Fruit fly (Drosophila melanogaster) whole organism, embryonic: ENCODE results near the gene CG14036.

ENCODE experiments used
- Ada2b ChIP-seq: fragments of 200-800 bp; sonication (Bioruptor generic); IDR thresholded peaks from 2 replicates; pipeline ENCODE4 v1.3.6; 2022; ENCODE audit warnings: missing biosample characterization, missing genetic modification characterization
- Bdp1 ChIP-seq: fragments of 200-800 bp; sonication (Bioruptor generic); optimal IDR thresholded peaks from 3 replicates; lab custom pipeline; 2016; ENCODE audit warnings: missing biosample characterization, missing genetic modification characterization
- CG10209 ChIP-seq: fragments of 200-800 bp; sonication (Bioruptor generic); optimal IDR thresholded peaks from 3 replicates; lab custom pipeline; 2017; ENCODE audit warnings: missing biosample characterization, mild to moderate bottlenecking, missing genetic modification characterization, missing genetic modification reagents
- CG10274 ChIP-seq: fragments of 200-800 bp; sonication (Bioruptor generic); optimal IDR thresholded peaks from 3 replicates; lab custom pipeline; 2017; ENCODE audit warnings: missing biosample characterization, mild to moderate bottlenecking, missing genetic modification characterization
- CG11696 ChIP-seq: fragments of 200-800 bp; sonication (Bioruptor generic); IDR thresholded peaks from 2 replicates; pipeline ENCODE4 v1.3.6; 2022; ENCODE audit warnings: missing biosample characterization, missing genetic modification characterization
- CG12744 ChIP-seq: fragments of 200-800 bp; sonication (Bioruptor generic); optimal IDR thresholded peaks from 2 replicates; lab custom pipeline; 2016; ENCODE audit warnings: missing biosample characterization, missing genetic modification characterization
- CG13424 ChIP-seq: fragments of 200-800 bp; sonication (Bioruptor generic); optimal IDR thresholded peaks from 2 replicates; lab custom pipeline; 2019; ENCODE audit warnings: missing biosample characterization, mild to moderate bottlenecking, missing genetic modification characterization, moderate library complexity
- CG14050 ChIP-seq: fragments of 200-800 bp; sonication (Bioruptor generic); IDR thresholded peaks from 3 replicates; pipeline ENCODE4 v1.3.6; 2022; ENCODE audit warnings: missing biosample characterization, missing genetic modification characterization
- CG14667 ChIP-seq: fragments of 200-800 bp; sonication (Bioruptor generic); IDR thresholded peaks from 2 replicates; pipeline ENCODE4 v1.3.6; 2022; ENCODE audit warnings: missing biosample characterization, missing genetic modification characterization
- CG14860 ChIP-seq: fragments of 200-800 bp; sonication (Bioruptor generic); IDR thresholded peaks from 3 replicates; pipeline ENCODE4 v1.3.6; 2022; ENCODE audit warnings: missing biosample characterization, missing genetic modification characterization; ENCODE audit not compliant: partially characterized antibody
- CG15073 ChIP-seq: fragments of 200-800 bp; sonication (Bioruptor generic); optimal IDR thresholded peaks from 2 replicates; lab custom pipeline; 2016; ENCODE audit warnings: missing biosample characterization, missing genetic modification characterization
- CG15269 ChIP-seq: fragments of 200-800 bp; sonication (Bioruptor generic); optimal IDR thresholded peaks from 2 replicates; lab custom pipeline; 2018; ENCODE audit warnings: missing biosample characterization, mild to moderate bottlenecking, missing genetic modification characterization, moderate library complexity
- CG17328 ChIP-seq: fragments of 200-800 bp; sonication (Bioruptor generic); IDR thresholded peaks from 2 replicates; pipeline ENCODE4 v1.3.6; 2022; ENCODE audit warnings: missing biosample characterization, missing genetic modification characterization
- CG2712 ChIP-seq: fragments of 200-800 bp; optimal IDR thresholded peaks from 3 replicates; lab custom pipeline; 2019; ENCODE audit warnings: missing biosample characterization, mild to moderate bottlenecking, missing genetic modification characterization, moderate library complexity
- CG31365 ChIP-seq: fragments of 200-800 bp; sonication (Bioruptor generic); optimal IDR thresholded peaks from 2 replicates; lab custom pipeline; 2018; ENCODE audit warnings: missing biosample characterization, mild to moderate bottlenecking, missing genetic modification characterization
- CG3163 ChIP-seq: fragments of 200-800 bp; sonication (Bioruptor generic); optimal IDR thresholded peaks from 3 replicates; lab custom pipeline; 2016; ENCODE audit warnings: missing biosample characterization, missing genetic modification characterization
- CG3838 ChIP-seq: fragments of 200-800 bp; sonication (Bioruptor generic); optimal IDR thresholded peaks from 3 replicates; lab custom pipeline; 2016; ENCODE audit warnings: missing biosample characterization, missing genetic modification characterization
- CG7928 ChIP-seq: fragments of 200-800 bp; sonication (Bioruptor generic); optimal IDR thresholded peaks from 2 replicates; lab custom pipeline; 2017; ENCODE audit warnings: missing biosample characterization, mild to moderate bottlenecking, missing genetic modification characterization
- CG8089 ChIP-seq: fragments of 200-800 bp; sonication (Bioruptor generic); optimal IDR thresholded peaks from 3 replicates; lab custom pipeline; 2016; ENCODE audit warnings: missing biosample characterization, missing genetic modification characterization
- CG8478 ChIP-seq: fragments of >200 bp; optimal IDR thresholded peaks from 2 replicates; lab custom pipeline; 2018
- Deaf1 ChIP-seq: fragments of 200-800 bp; optimal IDR thresholded peaks from 3 replicates; lab custom pipeline; 2019; ENCODE audit warnings: missing biosample characterization, mild to moderate bottlenecking, missing genetic modification characterization, moderate library complexity
- Doc2 ChIP-seq: fragments of 200-800 bp; sonication (Bioruptor generic); IDR thresholded peaks from 2 replicates; pipeline ENCODE4 v1.3.6; 2022; ENCODE audit warnings: missing biosample characterization, missing genetic modification characterization
- Dref ChIP-seq: fragments of 200-800 bp; sonication (Bioruptor generic); IDR thresholded peaks from 2 replicates; pipeline ENCODE4 v1.3.6; 2022; ENCODE audit warnings: missing biosample characterization, missing genetic modification characterization
- Drgx ChIP-seq: fragments of 200-800 bp; sonication (Bioruptor generic); IDR thresholded peaks from 2 replicates; pipeline ENCODE4 v1.3.6; 2022; ENCODE audit warnings: missing biosample characterization, missing genetic modification characterization
- HLH3B ChIP-seq: fragments of 200-800 bp; sonication (Bioruptor generic); IDR thresholded peaks from 2 replicates; pipeline ENCODE4 v1.3.6; 2022; ENCODE audit warnings: missing biosample characterization, missing genetic modification characterization
- Hmr ChIP-seq: fragments of 200-800 bp; sonication (Bioruptor generic); optimal IDR thresholded peaks from 3 replicates; lab custom pipeline; 2017; ENCODE audit warnings: mild to moderate bottlenecking, missing biosample characterization, missing genetic modification reagents, missing genetic modification characterization
- Sin3A ChIP-seq: fragments of >200 bp; optimal IDR thresholded peaks from 2 replicates; lab custom pipeline; 2018
- Tbp ChIP-seq: fragments of >200 bp; optimal IDR thresholded peaks from 2 replicates; lab custom pipeline; 2018; ENCODE audit warnings: missing biosample characterization, missing genetic modification characterization
- Usf ChIP-seq: fragments of 200-800 bp; sonication (Bioruptor generic); optimal IDR thresholded peaks from 2 replicates; lab custom pipeline; 2017; ENCODE audit warnings: missing genotype, missing biosample characterization, missing genetic modification characterization
- al ChIP-seq: fragments of 200-800 bp; sonication (Bioruptor generic); IDR thresholded peaks from 2 replicates; pipeline ENCODE4 v1.3.6; 2022; ENCODE audit warnings: missing biosample characterization, missing genetic modification characterization
- aop ChIP-seq: fragments of 200-800 bp; sonication (Bioruptor generic); IDR thresholded peaks from 2 replicates; pipeline ENCODE4 v1.3.6; 2022; ENCODE audit warnings: missing biosample characterization, missing genetic modification characterization
- btn ChIP-seq: fragments of 200-800 bp; sonication (Bioruptor generic); optimal IDR thresholded peaks from 2 replicates; lab custom pipeline; 2016; ENCODE audit warnings: missing biosample characterization, missing genetic modification characterization
- cg ChIP-seq: fragments of 200-800 bp; sonication (Bioruptor generic); optimal IDR thresholded peaks from 3 replicates; lab custom pipeline; 2019; ENCODE audit warnings: missing biosample characterization, mild to moderate bottlenecking, missing genetic modification characterization, moderate library complexity
- chn ChIP-seq: fragments of 200-800 bp; sonication (Bioruptor generic); optimal IDR thresholded peaks from 2 replicates; lab custom pipeline; 2016; ENCODE audit warnings: missing biosample characterization, missing genetic modification characterization
- danr ChIP-seq: fragments of 200-800 bp; sonication (Bioruptor generic); IDR thresholded peaks from 2 replicates; pipeline ENCODE4 v1.3.6; 2022; ENCODE audit warnings: missing biosample characterization, missing genetic modification characterization
- esg ChIP-seq: fragments of 200-800 bp; sonication (Bioruptor generic); conservative IDR thresholded peaks from 2 replicates; pipeline ENCODE4 v1.3.6; 2022; ENCODE audit warnings: missing biosample characterization, missing genetic modification characterization
- gcm2 ChIP-seq: fragments of 200-800 bp; sonication (Bioruptor generic); optimal IDR thresholded peaks from 2 replicates; lab custom pipeline; 2016; ENCODE audit warnings: missing biosample characterization, missing genetic modification characterization
- gro ChIP-seq: fragments of 200-800 bp; sonication (Bioruptor generic); optimal IDR thresholded peaks from 2 replicates; lab custom pipeline; 2016; ENCODE audit warnings: missing biosample characterization, missing genetic modification characterization
- ham ChIP-seq: fragments of 200-800 bp; sonication (Bioruptor generic); IDR thresholded peaks from 2 replicates; pipeline ENCODE4 v1.3.6; 2022; ENCODE audit warnings: missing biosample characterization, missing genetic modification characterization
- hkb ChIP-seq, 2 experiments: fragments of 200-800 bp in 1 of 2; fragments of >200 bp in 1 of 2; sonication (Bioruptor generic) in 1 of 2; IDR thresholded peaks in 1 of 2; optimal IDR thresholded peaks in 1 of 2; 2 replicates each; pipeline versions ENCODE4 v1.3.6 to Lab custom; 2017 to 2022; ENCODE audit warnings: missing biosample characterization in 1 of 2, missing genetic modification characterization in 1 of 2
- klu ChIP-seq: fragments of 200-800 bp; sonication (Bioruptor generic); IDR thresholded peaks from 2 replicates; pipeline ENCODE4 v1.3.6; 2022; ENCODE audit warnings: missing biosample characterization, missing genetic modification characterization
- mam ChIP-seq: fragments of 200-800 bp; sonication (Bioruptor generic); optimal IDR thresholded peaks from 3 replicates; lab custom pipeline; 2016; ENCODE audit warnings: missing biosample characterization, missing genetic modification characterization
- ranshi ChIP-seq: fragments of 200-800 bp; sonication (Bioruptor generic); IDR thresholded peaks from 2 replicates; pipeline ENCODE4 v1.3.6; 2022; ENCODE audit warnings: missing biosample characterization, missing genetic modification characterization
- rib ChIP-seq: fragments of 200-800 bp; sonication (Bioruptor generic); IDR thresholded peaks from 2 replicates; pipeline ENCODE4 v1.3.6; 2022; ENCODE audit warnings: missing biosample characterization, missing genetic modification characterization
- shn ChIP-seq: fragments of 200-800 bp; sonication (Bioruptor generic); optimal IDR thresholded peaks from 3 replicates; lab custom pipeline; 2016; ENCODE audit warnings: missing biosample characterization, missing genetic modification characterization
- sim ChIP-seq: fragments of 200-800 bp; sonication (Bioruptor generic); IDR thresholded peaks from 2 replicates; pipeline ENCODE4 v1.3.6; 2022; ENCODE audit warnings: missing biosample characterization, missing genetic modification characterization
- stwl ChIP-seq: fragments of 200-800 bp; sonication (Bioruptor generic); optimal IDR thresholded peaks from 3 replicates; lab custom pipeline; 2018; ENCODE audit warnings: missing biosample characterization, mild to moderate bottlenecking, missing genetic modification characterization, moderate library complexity
- vfl ChIP-seq: fragments of 200-800 bp; sonication (Bioruptor generic); optimal IDR thresholded peaks from 2 replicates; lab custom pipeline; 2016; ENCODE audit warnings: missing biosample characterization, missing genetic modification characterization
- wor ChIP-seq: fragments of 200-800 bp; sonication (Bioruptor generic); IDR thresholded peaks from 2 replicates; pipeline ENCODE4 v1.3.6; 2022; ENCODE audit warnings: missing biosample characterization, missing genetic modification characterization
- zen ChIP-seq: fragments of 200-800 bp; sonication (Bioruptor generic); optimal IDR thresholded peaks from 3 replicates; lab custom pipeline; 2018; ENCODE audit warnings: missing biosample characterization, mild to moderate bottlenecking, missing genetic modification characterization, moderate library complexity
- zf30C ChIP-seq: fragments of 200-800 bp; sonication (Bioruptor generic); optimal IDR thresholded peaks from 3 replicates; lab custom pipeline; 2018; ENCODE audit warnings: missing biosample characterization, mild to moderate bottlenecking, missing genetic modification characterization

The CG14036 gene

dm6 chr2L:5044892-5045619 lies 9.8 kb downstream of the CG14036 start (continued):
- TF ChIP-seq aop (no peak), CG2712 (tag; lab: Kevin White, UChicago) (peak; percentile 58), esg (GFP tag; lab: Robert Waterston, UW) (0 out of 2 replicates have a peak, but pooled peaks have one; percentile 13), klu (GFP tag; lab: Robert Waterston, UW) (no peak), Tbp (GFP tag; lab: Kevin White, UChicago) (no peak), CG14050 (GFP tag; lab: Robert Waterston, UW) (peak; percentile 30; the same call in 2 of the 3 replicates), Usf (GFP tag; lab: Kevin White, UChicago) (no peak), HLH3B (GFP tag; lab: Robert Waterston, UW) (peak; percentile 25), Drgx (GFP tag; lab: Robert Waterston, UW) (peak; percentile 38), stwl (tag; lab: Kevin White, UChicago) (no peak), ham (GFP tag; lab: Robert Waterston, UW) (no peak; the same call in 1 of the 2 replicates), CG15269 (tag; lab: Kevin White, UChicago) (peak; percentile 72), CG10274 (GFP tag; lab: Kevin White, UChicago) (no peak), mam (GFP tag; lab: Kevin White, UChicago) (peak; percentile 54), Deaf1 (tag; lab: Kevin White, UChicago) (peak; percentile 6), CG31365 (tag; lab: Kevin White, UChicago) (no peak), wor (GFP tag; lab: Robert Waterston, UW) (no peak), CG14667 (GFP tag; lab: Robert Waterston, UW) (peak; percentile 31; the same call in 1 of the 2 replicates), Hmr (GFP tag; lab: Kevin White, UChicago) (peak; percentile 48), CG15073 (peak; percentile 97), CG13424 (tag; lab: Kevin White, UChicago) (peak; percentile 70), CG17328 (GFP tag; lab: Robert Waterston, UW) (peak; percentile 13; the same call in 1 of the 2 replicates), hkb (optimal IDR thresholded peaks at IDR 0.05; lab: Kevin White, UChicago) (no peak), hkb (GFP tag; IDR thresholded peaks at IDR 0.05; lab: Robert Waterston, UW) (peak; percentile 55), Bdp1 (GFP tag; lab: Kevin White, UChicago) (no peak), CG14860 (GFP tag; lab: Robert Waterston, UW) (no peak), Ada2b (GFP tag; lab: Robert Waterston, UW) (no peak), CG11696 (peak; percentile 41; the same call in 1 of the 2 replicates), Dref (GFP tag; lab: Robert Waterston, UW) (no peak), CG12744 (GFP tag; lab: Kevin White, UChicago) (no peak), gro (no peak), rib (no peak), zen (no peak), zf30C (no peak), al (GFP tag; lab: Robert Waterston, UW) (no peak), ranshi (GFP tag; lab: Robert Waterston, UW) (no peak), cg (GFP tag; lab: Kevin White, UChicago) (no peak), CG8089 (GFP tag; lab: Kevin White, UChicago) (peak; percentile 13), Doc2 (GFP tag; lab: Robert Waterston, UW) (no peak), gcm2 (no peak), Sin3A (lab: Kevin White, UChicago) (no peak), shn (GFP tag; lab: Kevin White, UChicago) (peak; percentile 33), CG10209 (GFP tag; lab: Kevin White, UChicago) (peak; percentile 34), sim (no peak), CG3838 (GFP tag; lab: Kevin White, UChicago) (no peak), CG3163 (GFP tag; lab: Kevin White, UChicago) (no peak), vfl (GFP tag; lab: Kevin White, UChicago) (no peak), CG7928 (GFP tag; lab: Kevin White, UChicago) (peak; percentile 26), CG8478 (lab: Kevin White, UChicago) (no peak), danr (GFP tag; lab: Robert Waterston, UW) (peak; percentile 11; the same call in 1 of the 2 replicates), chn (GFP tag; lab: Kevin White, UChicago) (peak; percentile 51), btn (GFP tag; lab: Kevin White, UChicago) (no peak)
